Worm (Caenorhabditis elegans) whole organism, midembryonic: ENCODE measurements around the gene spat-3.

Experiments used
- flt-1 ChIP-seq: fragments of 200-800 bp; sonication (Bioruptor generic); IDR thresholded peaks from 2 replicates; pipeline ENCODE4 v1.3.6; 2022; ENCODE audit warnings: missing genetic modification characterization, missing compliant biosample characterization
- med-1 ChIP-seq: sonication (generic microtip); optimal IDR thresholded peaks from 2 replicates; lab custom pipeline; 2017; ENCODE audit warnings: missing genetic modification characterization, mild to moderate bottlenecking, missing compliant biosample characterization, antibody characterized with exemption, missing genetic modification reagents; ENCODE audit not compliant: insufficient read depth

DNA sequence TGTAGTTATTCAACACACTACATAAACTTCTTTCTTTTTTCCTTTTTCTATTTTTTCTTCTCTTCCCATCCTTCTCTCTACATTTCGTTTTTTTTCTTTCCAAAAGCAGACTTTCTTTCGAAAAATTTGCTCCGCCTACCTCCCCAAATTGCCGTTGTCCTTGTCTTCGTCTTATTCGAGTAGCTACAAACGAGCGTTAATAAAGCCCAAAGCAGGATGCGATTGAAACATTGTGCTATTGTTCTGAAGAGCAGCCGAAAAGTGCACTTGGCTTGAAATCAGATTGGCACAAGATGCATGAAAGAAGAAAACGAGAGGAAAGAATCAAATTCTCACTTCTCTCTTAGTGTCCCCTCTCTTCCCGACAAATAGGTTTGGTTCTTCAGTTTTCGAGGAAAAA lies 30.9 kb downstream of the spat-3 start:
- TF ChIP-seq flt-1 (GFP tag; lab: Robert Waterston, UW) (no peak), med-1 (GFP tag; lab: Kevin White, UChicago) (no peak)
